Worm (Caenorhabditis elegans) whole organism, L4/young adult: Measurements from ENCODE around the gene T10G3.8.

ENCODE experiments used
- W03F9.2 ChIP-seq: fragments of 150-350 bp; optimal IDR thresholded peaks from 2 replicates; lab custom pipeline; 2014; ENCODE audit warnings: missing biosample characterization, missing genetic modification characterization
- him-1 ChIP-seq: sonication (generic microtip); optimal IDR thresholded peaks from 2 replicates; lab custom pipeline; 2016; ENCODE audit warnings: missing genotype, missing genetic modification reagents, missing genetic modification characterization, missing compliant biosample characterization

- TF ChIP-seq him-1 (tag; lab: Kevin White, UChicago), result no peak
- TF ChIP-seq W03F9.2 (tag; lab: Kevin White, UChicago), result no peak
Observed at ce11 chrV:13472062-13472461, 4.2 kb downstream of the T10G3.8 start.
